Worm (Caenorhabditis elegans) whole organism, late embryonic: ENCODE results near the gene ilys-6.

Experiments used
- C38D4.7 ChIP-seq: fragments of 200-800 bp; sonication (Bioruptor generic); optimal IDR thresholded peaks from 2 replicates; lab custom pipeline; 2018; ENCODE audit warnings: mild to moderate bottlenecking, missing genetic modification characterization, moderate library complexity, missing compliant biosample characterization
- K09A11.1 ChIP-seq: sonication (generic microtip); optimal IDR thresholded peaks from 2 replicates; lab custom pipeline; 2017; ENCODE audit warnings: antibody characterized with exemption, mild to moderate bottlenecking, missing genetic modification characterization, missing compliant biosample characterization; ENCODE audit not compliant: insufficient read depth
- ceh-31 ChIP-seq: sonication (generic microtip); optimal IDR thresholded peaks from 2 replicates; lab custom pipeline; 2016; ENCODE audit warnings: missing genetic modification characterization, missing compliant biosample characterization
- elt-2 ChIP-seq: sonication (generic microtip); optimal IDR thresholded peaks from 2 replicates; lab custom pipeline; 2016; ENCODE audit warnings: missing genetic modification reagents, missing genetic modification characterization, missing compliant biosample characterization
- fkh-10 ChIP-seq: fragments of 150-350 bp; optimal IDR thresholded peaks from 2 replicates; lab custom pipeline; 2014; ENCODE audit warnings: missing biosample characterization, missing genetic modification reagents, missing genetic modification characterization
- lim-6 ChIP-seq: sonication (generic microtip); optimal IDR thresholded peaks from 2 replicates; lab custom pipeline; 2016; ENCODE audit warnings: missing genetic modification characterization, missing compliant biosample characterization
- nhr-11 ChIP-seq: fragments of 150-350 bp; optimal IDR thresholded peaks from 2 replicates; lab custom pipeline; 2014; ENCODE audit warnings: missing biosample characterization, missing genetic modification characterization
- pag-3 ChIP-seq: sonication (generic microtip); optimal IDR thresholded peaks from 2 replicates; lab custom pipeline; 2016; ENCODE audit warnings: missing compliant biosample characterization, missing genetic modification characterization, borderline replicate concordance
- pat-9 ChIP-seq: fragments of 200-800 bp; sonication (Bioruptor generic); optimal IDR thresholded peaks from 2 replicates; lab custom pipeline; 2018; ENCODE audit warnings: mild to moderate bottlenecking, missing genetic modification characterization, moderate library complexity, missing compliant biosample characterization
- pha-4 ChIP-seq: fragments of 150-350 bp; optimal IDR thresholded peaks from 2 replicates; lab custom pipeline; 2018; ENCODE audit warnings: missing biosample characterization, missing genetic modification reagents, missing genetic modification characterization
- sox-4 ChIP-seq: sonication (generic microtip); optimal IDR thresholded peaks from 2 replicates; lab custom pipeline; 2017; ENCODE audit warnings: mild to moderate bottlenecking, missing genetic modification characterization, inconsistent platforms, missing compliant biosample characterization
- tbx-2 ChIP-seq: sonication (generic microtip); optimal IDR thresholded peaks from 2 replicates; lab custom pipeline; 2016; ENCODE audit warnings: missing genetic modification characterization, missing compliant biosample characterization

- no peak for TF ChIP-seq elt-2 (tag; lab: Kevin White, UChicago)
- no peak for TF ChIP-seq C38D4.7 (GFP tag; lab: Kevin White, UChicago)
- no peak for TF ChIP-seq lim-6 (tag; lab: Kevin White, UChicago)
- TF ChIP-seq nhr-11 (tag; lab: Kevin White, UChicago) = no peak
- no peak for TF ChIP-seq ceh-31 (tag; lab: Kevin White, UChicago)
- TF ChIP-seq fkh-10 (GFP tag; lab: Kevin White, UChicago) = no peak
- no peak for TF ChIP-seq pat-9 (tag; lab: Kevin White, UChicago)
- TF ChIP-seq pag-3 (tag; lab: Kevin White, UChicago) = no peak
- TF ChIP-seq tbx-2 (tag; lab: Kevin White, UChicago) = no peak
- TF ChIP-seq K09A11.1 (tag; lab: Kevin White, UChicago) = no peak
- TF ChIP-seq pha-4 (tag; lab: Kevin White, UChicago) = no peak
- TF ChIP-seq sox-4 = no peak
Measured at ce11 chrIV:4015660-4016059, 47.8 kb downstream of the ilys-6 start.
